Fruit fly (Drosophila melanogaster) whole organism, embryonic: ENCODE results near the gene Hand.
A peak's percentile ranks its signal among the peaks of the same experiment; 100 is the strongest.

Experiments
- CG10209 ChIP-seq: fragments of 200-800 bp; sonication (Bioruptor generic); optimal IDR thresholded peaks from 3 replicates; lab custom pipeline; 2017; ENCODE audit warnings: missing biosample characterization, mild to moderate bottlenecking, missing genetic modification characterization, missing genetic modification reagents
- CG10267 ChIP-seq: fragments of 200-800 bp; sonication (Bioruptor generic); optimal IDR thresholded peaks from 2 replicates; lab custom pipeline; 2018; ENCODE audit warnings: missing biosample characterization, mild to moderate bottlenecking, missing genetic modification characterization, moderate library complexity
- CG10543 ChIP-seq: fragments of 200-800 bp; sonication (Bioruptor generic); optimal IDR thresholded peaks from 3 replicates; lab custom pipeline; 2017; ENCODE audit warnings: missing biosample characterization, mild to moderate bottlenecking, missing genetic modification characterization, moderate library complexity
- CG14014 ChIP-seq: fragments of 200-800 bp; sonication (Bioruptor generic); IDR thresholded peaks from 2 replicates; pipeline ENCODE4 v1.3.6; 2022; ENCODE audit warnings: missing biosample characterization, missing genetic modification characterization
- CG32767 ChIP-seq: fragments of 200-800 bp; sonication (Bioruptor generic); IDR thresholded peaks from 2 replicates; pipeline ENCODE4 v1.3.6; 2022; ENCODE audit warnings: missing biosample characterization, missing genetic modification characterization
- CG32772 ChIP-seq: fragments of 200-800 bp; sonication (Bioruptor generic); IDR thresholded peaks from 2 replicates; pipeline ENCODE4 v1.3.6; 2022; ENCODE audit warnings: missing biosample characterization, missing genetic modification characterization
- CG33213 ChIP-seq: fragments of 200-800 bp; sonication (Bioruptor generic); optimal IDR thresholded peaks from 3 replicates; lab custom pipeline; 2016; ENCODE audit warnings: missing biosample characterization, missing genetic modification characterization
- CG3407 ChIP-seq: fragments of 200-800 bp; sonication (Bioruptor generic); optimal IDR thresholded peaks from 2 replicates; lab custom pipeline; 2018; ENCODE audit warnings: missing biosample characterization, mild to moderate bottlenecking, missing genetic modification characterization
- CG4617 ChIP-seq: fragments of 200-800 bp; sonication (Bioruptor generic); optimal IDR thresholded peaks from 3 replicates; lab custom pipeline; 2016; ENCODE audit warnings: missing biosample characterization, missing genetic modification characterization, borderline replicate concordance
- CG6791 ChIP-seq: fragments of 200-800 bp; sonication (Bioruptor generic); IDR thresholded peaks from 3 replicates; pipeline ENCODE4 v1.3.6; 2022; ENCODE audit warnings: missing biosample characterization, missing genetic modification characterization; ENCODE audit not compliant: partially characterized antibody
- CG6854 ChIP-seq: fragments of 200-800 bp; sonication (Bioruptor generic); optimal IDR thresholded peaks from 3 replicates; lab custom pipeline; 2017; ENCODE audit warnings: missing biosample characterization, mild to moderate bottlenecking, missing genetic modification characterization
- CG7357 ChIP-seq: fragments of 200-800 bp; sonication (Bioruptor generic); IDR thresholded peaks from 3 replicates; pipeline ENCODE4 v1.3.6; 2022; ENCODE audit warnings: missing biosample characterization, missing genetic modification characterization
- CG7963 ChIP-seq: fragments of 200-800 bp; sonication (Bioruptor generic); IDR thresholded peaks from 3 replicates; pipeline ENCODE4 v1.3.6; 2022; ENCODE audit warnings: missing biosample characterization, missing genetic modification characterization; ENCODE audit not compliant: partially characterized antibody
- CG8359 ChIP-seq: fragments of 200-800 bp; sonication (Bioruptor generic); optimal IDR thresholded peaks from 2 replicates; lab custom pipeline; 2017; ENCODE audit warnings: missing biosample characterization, mild to moderate bottlenecking, missing genetic modification characterization, borderline replicate concordance
- CG8765 ChIP-seq: fragments of 200-800 bp; sonication (Bioruptor generic); IDR thresholded peaks from 2 replicates; pipeline ENCODE4 v1.3.6; 2022; ENCODE audit warnings: missing biosample characterization, missing genetic modification characterization
- CkIIα-i1 ChIP-seq: fragments of 200-800 bp; sonication (Bioruptor generic); IDR thresholded peaks from 2 replicates; pipeline ENCODE4 v1.3.6; 2022; ENCODE audit warnings: missing biosample characterization, missing genetic modification characterization
- Ets65A ChIP-seq: fragments of 200-800 bp; sonication (Bioruptor generic); peaks from one replicate; lab custom pipeline; 2016; ENCODE audit warnings: missing biosample characterization, missing genetic modification characterization
- Fer3 ChIP-seq: fragments of 200-800 bp; sonication (Bioruptor generic); optimal IDR thresholded peaks from 2 replicates; lab custom pipeline; 2018; ENCODE audit warnings: missing biosample characterization, mild to moderate bottlenecking, missing genetic modification characterization, moderate library complexity
- Gug ChIP-seq: fragments of 200-800 bp; sonication (Bioruptor generic); IDR thresholded peaks from 4 replicates; pipeline ENCODE4 v1.3.6; 2022; ENCODE audit warnings: missing biosample characterization, missing genetic modification characterization
- HHEX ChIP-seq: fragments of 200-800 bp; sonication (Bioruptor generic); optimal IDR thresholded peaks from 3 replicates; lab custom pipeline; 2017; ENCODE audit warnings: missing biosample characterization, mild to moderate bottlenecking, missing genetic modification characterization, missing genetic modification reagents
- Hsf ChIP-seq: fragments of 200-800 bp; sonication (Bioruptor generic); optimal IDR thresholded peaks from 3 replicates; lab custom pipeline; 2016; ENCODE audit warnings: missing biosample characterization, missing genetic modification characterization
- MESR4 ChIP-seq: fragments of 200-800 bp; sonication (Bioruptor generic); optimal IDR thresholded peaks from 2 replicates; lab custom pipeline; 2018; ENCODE audit warnings: missing biosample characterization, mild to moderate bottlenecking, missing genetic modification characterization, moderate library complexity
- Nf-YA ChIP-seq: fragments of 200-800 bp; sonication (Bioruptor generic); IDR thresholded peaks from 2 replicates; pipeline ENCODE4 v1.3.6; 2022; ENCODE audit warnings: missing biosample characterization, missing genetic modification characterization
- Six4 ChIP-seq: fragments of 200-800 bp; sonication (Bioruptor generic); optimal IDR thresholded peaks from 2 replicates; lab custom pipeline; 2016; ENCODE audit warnings: missing biosample characterization, missing genetic modification characterization
- Spps ChIP-seq: fragments of 200-800 bp; sonication (Bioruptor generic); optimal IDR thresholded peaks from 2 replicates; lab custom pipeline; 2018; ENCODE audit warnings: missing biosample characterization, mild to moderate bottlenecking, missing genetic modification characterization
- Sry-δ ChIP-seq: fragments of 200-800 bp; sonication (Bioruptor generic); optimal IDR thresholded peaks from 2 replicates; lab custom pipeline; 2016; ENCODE audit warnings: missing biosample characterization, missing genetic modification characterization
- Tbp ChIP-seq: fragments of >200 bp; optimal IDR thresholded peaks from 2 replicates; lab custom pipeline; 2018; ENCODE audit warnings: missing biosample characterization, missing genetic modification characterization
- Vsx1 ChIP-seq: fragments of 200-800 bp; sonication (Bioruptor generic); optimal IDR thresholded peaks from 2 replicates; lab custom pipeline; 2017; ENCODE audit warnings: missing biosample characterization, mild to moderate bottlenecking, missing genetic modification characterization, missing genetic modification reagents
- ara ChIP-seq: fragments of 200-800 bp; sonication (Bioruptor generic); IDR thresholded peaks from 2 replicates; pipeline ENCODE4 v1.3.6; 2022; ENCODE audit warnings: missing biosample characterization, missing genetic modification characterization
- az2 ChIP-seq: fragments of 200-800 bp; sonication (Bioruptor generic); optimal IDR thresholded peaks from 3 replicates; lab custom pipeline; 2016; ENCODE audit warnings: missing biosample characterization, missing genetic modification characterization
- bowl ChIP-seq: fragments of 200-800 bp; sonication (Bioruptor generic); IDR thresholded peaks from 2 replicates; pipeline ENCODE4 v1.3.6; 2022; ENCODE audit warnings: missing biosample characterization, missing genetic modification characterization
- cato ChIP-seq: fragments of 200-800 bp; sonication (Bioruptor generic); optimal IDR thresholded peaks from 2 replicates; lab custom pipeline; 2016; ENCODE audit warnings: missing biosample characterization, missing genetic modification characterization, borderline replicate concordance
- crc ChIP-seq: fragments of 200-800 bp; sonication (Bioruptor generic); optimal IDR thresholded peaks from 2 replicates; lab custom pipeline; 2016; ENCODE audit warnings: missing biosample characterization, missing genetic modification characterization
- crp ChIP-seq, 2 experiments: fragments of 200-800 bp; sonication (Bioruptor generic); optimal IDR thresholded peaks; 2 replicates in 1 of 2; 3 replicates in 1 of 2; lab custom pipeline; 2017; ENCODE audit warnings: missing biosample characterization in 2 of 2, missing genetic modification characterization in 2 of 2, mild to moderate bottlenecking in 1 of 2, moderate library complexity in 1 of 2
- ems ChIP-seq: fragments of 200-800 bp; sonication (Bioruptor generic); optimal IDR thresholded peaks from 3 replicates; lab custom pipeline; 2016; ENCODE audit warnings: missing biosample characterization, missing genetic modification characterization
- gfzf ChIP-seq: fragments of 200-800 bp; sonication (Bioruptor generic); optimal IDR thresholded peaks from 2 replicates; lab custom pipeline; 2016; ENCODE audit warnings: missing biosample characterization, mild to moderate bottlenecking, missing genetic modification characterization, moderate library complexity
- maf-S ChIP-seq: fragments of 200-800 bp; sonication (Bioruptor generic); optimal IDR thresholded peaks from 2 replicates; lab custom pipeline; 2016; ENCODE audit warnings: missing biosample characterization, missing genetic modification characterization
- nau ChIP-seq: fragments of 200-800 bp; sonication (Bioruptor generic); optimal IDR thresholded peaks from 3 replicates; lab custom pipeline; 2017; ENCODE audit warnings: missing biosample characterization, mild to moderate bottlenecking, missing genetic modification characterization, missing genetic modification reagents
- nerfin-1 ChIP-seq: fragments of 200-800 bp; sonication (Bioruptor generic); optimal IDR thresholded peaks from 3 replicates; lab custom pipeline; 2019; ENCODE audit warnings: missing biosample characterization, mild to moderate bottlenecking, missing genetic modification characterization, moderate library complexity
- nerfin-2 ChIP-seq: fragments of 200-800 bp; sonication (Bioruptor generic); IDR thresholded peaks from 2 replicates; pipeline ENCODE4 v1.3.6; 2022; ENCODE audit warnings: missing biosample characterization, missing genetic modification characterization; ENCODE audit not compliant: partially characterized antibody
- pnt ChIP-seq: fragments of 200-800 bp; sonication (Bioruptor generic); optimal IDR thresholded peaks from 3 replicates; lab custom pipeline; 2016; ENCODE audit warnings: missing biosample characterization, missing genetic modification characterization
- salm ChIP-seq: fragments of 200-800 bp; sonication (Bioruptor generic); optimal IDR thresholded peaks from 2 replicates; lab custom pipeline; 2018; ENCODE audit warnings: missing biosample characterization, mild to moderate bottlenecking, missing genetic modification characterization
- sc ChIP-seq, 3 experiments: fragments of >200 bp in 2 of 3; fragments of 200-800 bp in 1 of 3; sonication (Bioruptor generic) in 1 of 3; optimal IDR thresholded peaks; 2 replicates in 2 of 3; 3 replicates in 1 of 3; lab custom pipeline; 2017; ENCODE audit warnings: mild to moderate bottlenecking in 1 of 3, missing biosample characterization in 1 of 3, missing genetic modification characterization in 1 of 3, missing genetic modification reagents in 1 of 3
- sens-2 ChIP-seq: fragments of 200-800 bp; sonication (Bioruptor generic); IDR thresholded peaks from 2 replicates; pipeline ENCODE4 v1.3.6; 2022; ENCODE audit warnings: missing biosample characterization, missing genetic modification characterization
- sob ChIP-seq: fragments of 200-800 bp; sonication (Bioruptor generic); IDR thresholded peaks from 2 replicates; pipeline ENCODE4 v1.3.6; 2022; ENCODE audit warnings: missing biosample characterization, missing genetic modification characterization
- tgo ChIP-seq: fragments of 200-800 bp; sonication (Bioruptor generic); IDR thresholded peaks from 3 replicates; pipeline ENCODE4 v1.3.6; 2022; ENCODE audit warnings: missing biosample characterization, missing genetic modification characterization
- trh ChIP-seq: fragments of 200-800 bp; sonication (Bioruptor generic); optimal IDR thresholded peaks from 2 replicates; lab custom pipeline; 2016; ENCODE audit warnings: missing biosample characterization, missing genetic modification characterization
- zen2 ChIP-seq: fragments of 200-800 bp; sonication (Bioruptor generic); IDR thresholded peaks from 3 replicates; pipeline ENCODE4 v1.3.6; 2022; ENCODE audit warnings: missing biosample characterization, missing genetic modification characterization; ENCODE audit not compliant: partially characterized antibody

The Hand gene

DNA sequence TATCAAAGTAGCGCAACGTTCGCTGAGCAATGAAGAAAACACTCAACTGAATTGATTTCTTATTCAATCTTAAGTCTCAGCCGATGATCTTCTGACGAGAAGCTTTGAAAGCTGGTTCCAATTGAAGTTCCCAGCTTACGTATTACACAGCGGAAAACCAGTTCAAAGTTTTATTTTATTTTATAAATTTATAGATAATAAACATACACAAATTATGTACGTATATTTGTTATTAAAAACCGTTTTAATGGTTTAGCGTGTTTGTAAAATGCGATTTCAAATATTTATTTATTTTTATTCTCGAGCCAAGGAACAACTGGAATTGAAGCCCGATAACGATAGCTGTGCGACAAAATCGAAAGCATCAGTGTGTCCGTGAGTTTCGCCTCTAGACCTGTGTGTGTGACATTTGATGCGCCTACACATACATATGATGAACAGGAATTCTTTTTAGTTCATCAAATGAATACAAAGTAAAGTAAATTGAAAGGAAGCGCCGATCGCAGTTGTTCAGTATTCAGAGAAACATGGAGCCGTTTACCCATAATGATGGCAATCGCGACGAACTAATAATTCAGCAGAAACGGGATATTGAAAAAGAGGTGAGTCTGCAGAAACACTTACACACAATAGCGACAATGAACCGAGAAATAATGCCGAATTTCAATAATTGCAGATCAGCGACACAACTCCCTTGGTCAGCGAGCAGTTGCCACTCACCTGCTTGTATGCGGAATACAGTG, 11.5 kb upstream of the Hand start, which contains the start of the genes CG5390 and CG4968 (continued):
- peak; percentile 89 for TF ChIP-seq Ets65A (GFP tag; lab: Kevin White, UChicago)
- TF ChIP-seq CG8765 (GFP tag; lab: Robert Waterston, UW), result no peak
- TF ChIP-seq CG6791 (GFP tag; lab: Robert Waterston, UW), result 0 out of 3 replicates have a peak, but pooled peaks have one; percentile 42
- no peak for TF ChIP-seq maf-S
- TF ChIP-seq crc (GFP tag; lab: Kevin White, UChicago), result no peak
- peak; percentile 3 for TF ChIP-seq ems (GFP tag; lab: Kevin White, UChicago)
- peak; percentile 33 for TF ChIP-seq nau
- peak; percentile 81 for TF ChIP-seq MESR4 (GFP tag; lab: Kevin White, UChicago)
- 0 out of 2 replicates have a peak, but pooled peaks have one; percentile 52 for TF ChIP-seq CG32767 (GFP tag; lab: Robert Waterston, UW)
- peak; percentile 76 for TF ChIP-seq Sry-δ
- no peak for TF ChIP-seq CkIIα-i1 (GFP tag; lab: Robert Waterston, UW)
- peak; percentile 45; the same call in 1 of the 3 replicates for TF ChIP-seq tgo (GFP tag; lab: Robert Waterston, UW)
- no peak for TF ChIP-seq CG32772 (GFP tag; lab: Robert Waterston, UW)
- TF ChIP-seq Hsf (GFP tag; lab: Kevin White, UChicago), result peak; percentile 34
- no peak for TF ChIP-seq Tbp (GFP tag; lab: Kevin White, UChicago)
- peak; percentile 22 for TF ChIP-seq CG33213
- TF ChIP-seq CG14014 (GFP tag; lab: Robert Waterston, UW), result peak; percentile 73; the same call in 1 of the 2 replicates
- no peak for TF ChIP-seq ara (GFP tag; lab: Robert Waterston, UW)
- no peak; the same call in 2 of the 3 replicates for TF ChIP-seq zen2 (GFP tag; lab: Robert Waterston, UW)
- TF ChIP-seq cato (GFP tag; lab: Kevin White, UChicago), result peak; percentile 19
- TF ChIP-seq az2 (GFP tag; lab: Kevin White, UChicago), result peak; percentile 54
- no peak for TF ChIP-seq pnt (GFP tag; lab: Kevin White, UChicago)
- TF ChIP-seq crp (GFP tag; optimal IDR thresholded peaks at IDR 0.05; lab: Kevin White, UChicago), result peak in 1 of 2 experiments; percentile 31
- TF ChIP-seq HHEX (GFP tag; lab: Kevin White, UChicago), result peak; percentile 65
- TF ChIP-seq salm, result peak; percentile 58
- TF ChIP-seq Gug, result no peak
- no peak for TF ChIP-seq CG8359
- peak; percentile 72 for TF ChIP-seq CG4617 (GFP tag; lab: Kevin White, UChicago)
- peak; percentile 77 for TF ChIP-seq Fer3 (tag; lab: Kevin White, UChicago)
- peak; percentile 75 for TF ChIP-seq CG10267 (tag; lab: Kevin White, UChicago)
- TF ChIP-seq CG10209 (GFP tag; lab: Kevin White, UChicago), result peak; percentile 59
- peak; percentile 56 for TF ChIP-seq CG3407
- TF ChIP-seq bowl, result no peak
- TF ChIP-seq sob (GFP tag; lab: Robert Waterston, UW), result peak; percentile 65
- no peak for TF ChIP-seq sens-2
- TF ChIP-seq trh, result no peak
- no peak for TF ChIP-seq CG6854 (GFP tag; lab: Kevin White, UChicago)
- TF ChIP-seq CG10543 (GFP tag; lab: Kevin White, UChicago), result peak; percentile 70
- TF ChIP-seq nerfin-2 (GFP tag; lab: Robert Waterston, UW), result no peak
- TF ChIP-seq CG7963 (GFP tag; lab: Robert Waterston, UW), result 0 out of 3 replicates have a peak, but pooled peaks have one; percentile 17
- peak; percentile 33 for TF ChIP-seq gfzf (GFP tag; lab: Kevin White, UChicago)
- peak; percentile 18 for TF ChIP-seq Six4 (GFP tag; lab: Kevin White, UChicago)
- TF ChIP-seq Vsx1, result peak; percentile 57
- TF ChIP-seq CG7357, result no peak
- peak; percentile 44 for TF ChIP-seq Spps (tag; lab: Kevin White, UChicago)
- peak; percentile 60 for TF ChIP-seq nerfin-1 (tag; lab: Kevin White, UChicago)
- TF ChIP-seq Nf-YA (GFP tag; lab: Robert Waterston, UW), result peak; percentile 47; the same call in 1 of the 2 replicates
- TF ChIP-seq sc (optimal IDR thresholded peaks at IDR 0.05; lab: Kevin White, UChicago), result no peak
- peak; percentile 28 for TF ChIP-seq sc (GFP tag; optimal IDR thresholded peaks at IDR 0.05; lab: Kevin White, UChicago)
